Worm (Caenorhabditis elegans) whole organism, L2 larva: ENCODE measurements around the gene cdh-1.
A peak's percentile ranks its signal among the peaks of the same experiment; 100 is the strongest.

ENCODE experiments used
- C34F6.9 ChIP-seq: fragments of 150-350 bp; optimal IDR thresholded peaks from 2 replicates; lab custom pipeline; 2014; ENCODE audit warnings: missing biosample characterization, missing genetic modification characterization
- F13H6.1 ChIP-seq: sonication (generic microtip); optimal IDR thresholded peaks from 2 replicates; lab custom pipeline; 2016; ENCODE audit warnings: missing genetic modification characterization, missing compliant biosample characterization
- R02D3.7 ChIP-seq: fragments of 150-350 bp; optimal IDR thresholded peaks from 2 replicates; lab custom pipeline; 2014; ENCODE audit warnings: missing biosample characterization, missing genetic modification characterization
- Y55F3AM.14 ChIP-seq: fragments of 200-800 bp; sonication (Bioruptor generic); optimal IDR thresholded peaks from 2 replicates; lab custom pipeline; 2018; ENCODE audit warnings: mild to moderate bottlenecking, missing genetic modification characterization, missing compliant biosample characterization
- ZK546.5 ChIP-seq: sonication (generic microtip); optimal IDR thresholded peaks from 2 replicates; lab custom pipeline; 2017; ENCODE audit warnings: missing biosample characterization, missing genetic modification characterization
- alr-1 ChIP-seq: fragments of 150-350 bp; optimal IDR thresholded peaks from 2 replicates; lab custom pipeline; 2014; ENCODE audit warnings: missing biosample characterization, missing genetic modification characterization
- aly-2 ChIP-seq: fragments of 150-350 bp; optimal IDR thresholded peaks from 2 replicates; lab custom pipeline; 2014; ENCODE audit warnings: missing biosample characterization, missing genetic modification characterization
- ama-1 ChIP-seq: fragments of 150-350 bp; optimal IDR thresholded peaks from 2 replicates; lab custom pipeline; 2018; ENCODE audit warnings: inconsistent platforms
- blmp-1 ChIP-seq: sonication (generic microtip); optimal IDR thresholded peaks from 2 replicates; lab custom pipeline; 2017; ENCODE audit warnings: missing genetic modification characterization, mild to moderate bottlenecking, missing compliant biosample characterization, antibody characterized with exemption, moderate library complexity; ENCODE audit not compliant: insufficient read depth
- ceh-16 ChIP-seq: fragments of 150-350 bp; optimal IDR thresholded peaks from 2 replicates; lab custom pipeline; 2014; ENCODE audit warnings: missing biosample characterization, missing genetic modification characterization
- ceh-82 ChIP-seq: fragments of 150-350 bp; optimal IDR thresholded peaks from 2 replicates; lab custom pipeline; 2014; ENCODE audit warnings: missing biosample characterization, missing genetic modification characterization
- crh-2 ChIP-seq: sonication (generic microtip); optimal IDR thresholded peaks from 2 replicates; lab custom pipeline; 2017; ENCODE audit warnings: missing biosample characterization, missing genetic modification characterization
- dmd-4 ChIP-seq: sonication (generic microtip); optimal IDR thresholded peaks from 2 replicates; lab custom pipeline; 2017; ENCODE audit warnings: missing biosample characterization, missing genetic modification characterization
- egl-27 ChIP-seq: sonication (generic microtip); optimal IDR thresholded peaks from 3 replicates; lab custom pipeline; 2017; ENCODE audit warnings: missing biosample characterization, missing genetic modification reagents, missing genetic modification characterization
- elt-1 ChIP-seq: fragments of 150-350 bp; optimal IDR thresholded peaks from 2 replicates; lab custom pipeline; 2014; ENCODE audit warnings: missing biosample characterization, missing genetic modification characterization
- elt-3 ChIP-seq: sonication (generic microtip); optimal IDR thresholded peaks from 2 replicates; lab custom pipeline; 2017; ENCODE audit warnings: missing biosample characterization, missing genetic modification characterization
- fos-1 ChIP-seq: fragments of 150-350 bp; optimal IDR thresholded peaks from 2 replicates; lab custom pipeline; 2014; ENCODE audit warnings: missing biosample characterization, missing genetic modification characterization
- gmeb-1 ChIP-seq: fragments of 150-350 bp; optimal IDR thresholded peaks from 2 replicates; lab custom pipeline; 2014; ENCODE audit warnings: missing biosample characterization, missing genetic modification characterization
- lin-11 ChIP-seq: fragments of 150-350 bp; sonication (generic microtip); optimal IDR thresholded peaks from 2 replicates; lab custom pipeline; 2014; ENCODE audit warnings: missing biosample characterization, missing genetic modification characterization, inconsistent platforms, mixed read lengths
- lin-13 ChIP-seq: fragments of 150-350 bp; optimal IDR thresholded peaks from 2 replicates; lab custom pipeline; 2014; ENCODE audit warnings: missing biosample characterization, missing genetic modification reagents, missing genetic modification characterization
- lin-39 ChIP-seq: fragments of 150-350 bp; optimal IDR thresholded peaks from 2 replicates; lab custom pipeline; 2014; ENCODE audit warnings: missing biosample characterization, missing genetic modification reagents, missing genetic modification characterization
- lsy-2 ChIP-seq, 2 experiments: fragments of 150-350 bp in 1 of 2; sonication (generic microtip) in 1 of 2; optimal IDR thresholded peaks; 2 replicates each; lab custom pipeline; 2014 to 2017; ENCODE audit warnings: missing biosample characterization in 2 of 2, missing genetic modification characterization in 2 of 2
- mab-5 ChIP-seq: fragments of 150-350 bp; optimal IDR thresholded peaks from 2 replicates; lab custom pipeline; 2014; ENCODE audit warnings: missing biosample characterization, missing genetic modification characterization
- mbf-1 ChIP-seq: sonication (generic microtip); optimal IDR thresholded peaks from 2 replicates; lab custom pipeline; 2017; ENCODE audit warnings: missing biosample characterization, missing genetic modification characterization
- mdl-1 ChIP-seq, 2 experiments: fragments of 150-350 bp in 1 of 2; sonication (generic microtip) in 1 of 2; optimal IDR thresholded peaks; 2 replicates each; lab custom pipeline; 2017; ENCODE audit warnings: missing biosample characterization in 2 of 2, missing genetic modification characterization in 2 of 2
- nhr-10 ChIP-seq: sonication (generic microtip); optimal IDR thresholded peaks from 2 replicates; lab custom pipeline; 2017; ENCODE audit warnings: missing biosample characterization, missing genetic modification characterization
- nhr-11 ChIP-seq: fragments of 150-350 bp; optimal IDR thresholded peaks from 2 replicates; lab custom pipeline; 2014; ENCODE audit warnings: missing biosample characterization, missing genetic modification characterization
- nhr-12 ChIP-seq: fragments of 150-350 bp; optimal IDR thresholded peaks from 2 replicates; lab custom pipeline; 2014; ENCODE audit warnings: missing biosample characterization, missing genetic modification characterization
- nhr-129 ChIP-seq: fragments of 150-350 bp; optimal IDR thresholded peaks from 2 replicates; lab custom pipeline; 2014; ENCODE audit warnings: missing biosample characterization, missing genetic modification characterization
- nhr-21 ChIP-seq: fragments of 150-350 bp; optimal IDR thresholded peaks from 2 replicates; lab custom pipeline; 2014; ENCODE audit warnings: missing biosample characterization, missing genetic modification characterization
- nhr-23 ChIP-seq: fragments of 150-350 bp; optimal IDR thresholded peaks from 2 replicates; lab custom pipeline; 2014; ENCODE audit warnings: missing biosample characterization, missing genetic modification reagents, missing genetic modification characterization
- nhr-237 ChIP-seq: fragments of 150-350 bp; optimal IDR thresholded peaks from 2 replicates; lab custom pipeline; 2014; ENCODE audit warnings: missing biosample characterization, missing genetic modification characterization
- nhr-25 ChIP-seq: fragments of 150-350 bp; sonication (generic microtip); optimal IDR thresholded peaks from 3 replicates; lab custom pipeline; 2014; ENCODE audit warnings: missing biosample characterization, missing genetic modification characterization
- nhr-6 ChIP-seq: fragments of 150-350 bp; optimal IDR thresholded peaks from 2 replicates; lab custom pipeline; 2014; ENCODE audit warnings: missing biosample characterization, missing genetic modification characterization
- nhr-77 ChIP-seq: fragments of 150-350 bp; optimal IDR thresholded peaks from 2 replicates; lab custom pipeline; 2014; ENCODE audit warnings: missing biosample characterization, missing genetic modification characterization
- peb-1 ChIP-seq: fragments of 150-350 bp; optimal IDR thresholded peaks from 2 replicates; lab custom pipeline; 2014; ENCODE audit warnings: missing biosample characterization, missing genetic modification characterization
- sem-4 ChIP-seq: fragments of 150-350 bp; optimal IDR thresholded peaks from 2 replicates; lab custom pipeline; 2014; ENCODE audit warnings: missing biosample characterization, missing genetic modification reagents, missing genetic modification characterization
- skn-1 ChIP-seq: sonication (generic microtip); optimal IDR thresholded peaks from 2 replicates; lab custom pipeline; 2017; ENCODE audit warnings: missing biosample characterization, missing genetic modification characterization
- sma-3 ChIP-seq: sonication (generic microtip); optimal IDR thresholded peaks from 2 replicates; lab custom pipeline; 2016; ENCODE audit warnings: missing genetic modification reagents, missing genetic modification characterization, missing compliant biosample characterization
- sma-9 ChIP-seq, 2 experiments: fragments of 150-350 bp in 1 of 2; sonication (generic microtip) in 1 of 2; optimal IDR thresholded peaks; 2 replicates each; lab custom pipeline; 2014 to 2016; ENCODE audit warnings: missing genetic modification characterization in 2 of 2, mild to moderate bottlenecking in 1 of 2, missing biosample characterization in 1 of 2, missing compliant biosample characterization in 1 of 2, missing genetic modification reagents in 1 of 2, moderate library complexity in 1 of 2
- snpc-4 ChIP-seq: fragments of 150-350 bp; optimal IDR thresholded peaks from 2 replicates; lab custom pipeline; 2014; ENCODE audit warnings: missing biosample characterization, missing genetic modification characterization
- unc-39 ChIP-seq: fragments of 150-350 bp; optimal IDR thresholded peaks from 2 replicates; lab custom pipeline; 2014; ENCODE audit warnings: missing biosample characterization, missing genetic modification characterization
- unc-55 ChIP-seq: fragments of 150-350 bp; sonication (generic microtip); optimal IDR thresholded peaks from 3 replicates; lab custom pipeline; 2014; ENCODE audit warnings: missing biosample characterization, missing genetic modification reagents, missing genetic modification characterization
- unc-62 ChIP-seq: fragments of 150-350 bp; optimal IDR thresholded peaks from 2 replicates; lab custom pipeline; 2014; ENCODE audit warnings: missing biosample characterization, missing genetic modification reagents, missing genetic modification characterization
- zag-1 ChIP-seq: fragments of 150-350 bp; optimal IDR thresholded peaks from 2 replicates; lab custom pipeline; 2014; ENCODE audit warnings: missing biosample characterization, missing genetic modification characterization
- ztf-1 ChIP-seq: fragments of 200-800 bp; sonication (Bioruptor generic); conservative IDR thresholded peaks from 2 replicates; pipeline ENCODE4 v1.3.6; 2022; ENCODE audit warnings: missing genetic modification characterization, missing compliant biosample characterization
- ztf-11 ChIP-seq: sonication (generic microtip); optimal IDR thresholded peaks from 2 replicates; lab custom pipeline; 2017; ENCODE audit warnings: missing biosample characterization, missing genetic modification characterization
- ztf-4 ChIP-seq: fragments of 150-350 bp; optimal IDR thresholded peaks from 2 replicates; lab custom pipeline; 2014; ENCODE audit warnings: missing biosample characterization, missing genetic modification characterization

cdh-1 gene

DNA sequence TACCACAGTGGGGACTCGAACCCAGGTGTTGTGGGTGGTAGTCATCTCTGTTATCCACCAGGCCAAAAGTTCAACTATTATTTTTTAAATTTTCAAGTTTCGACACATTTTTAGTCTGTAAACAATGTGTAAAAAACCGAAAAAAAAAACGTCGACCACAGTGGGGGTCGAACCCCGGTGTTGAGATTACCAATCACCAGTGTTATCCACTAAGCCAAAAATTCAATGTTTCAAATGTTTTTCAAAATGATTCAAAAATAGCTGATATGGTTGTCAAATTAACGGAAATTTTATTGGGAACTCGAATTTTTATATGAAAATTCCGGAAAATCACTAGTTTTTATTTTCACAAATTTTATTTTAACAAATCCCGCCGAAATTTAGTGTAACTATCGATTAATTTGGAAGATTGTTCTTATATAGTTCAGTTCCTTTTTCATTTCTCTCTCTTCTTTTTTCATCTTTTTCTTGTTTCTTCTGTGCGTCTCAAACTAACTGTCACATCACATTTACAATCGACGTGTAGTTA is 37.5 kb upstream of the cdh-1 start:
- TF ChIP-seq nhr-25 (tag; lab: Kevin White, UChicago) (peak; percentile 49), blmp-1 (tag; lab: Kevin White, UChicago) (peak; percentile 74), nhr-237 (tag; lab: Kevin White, UChicago) (no peak)

DNA sequence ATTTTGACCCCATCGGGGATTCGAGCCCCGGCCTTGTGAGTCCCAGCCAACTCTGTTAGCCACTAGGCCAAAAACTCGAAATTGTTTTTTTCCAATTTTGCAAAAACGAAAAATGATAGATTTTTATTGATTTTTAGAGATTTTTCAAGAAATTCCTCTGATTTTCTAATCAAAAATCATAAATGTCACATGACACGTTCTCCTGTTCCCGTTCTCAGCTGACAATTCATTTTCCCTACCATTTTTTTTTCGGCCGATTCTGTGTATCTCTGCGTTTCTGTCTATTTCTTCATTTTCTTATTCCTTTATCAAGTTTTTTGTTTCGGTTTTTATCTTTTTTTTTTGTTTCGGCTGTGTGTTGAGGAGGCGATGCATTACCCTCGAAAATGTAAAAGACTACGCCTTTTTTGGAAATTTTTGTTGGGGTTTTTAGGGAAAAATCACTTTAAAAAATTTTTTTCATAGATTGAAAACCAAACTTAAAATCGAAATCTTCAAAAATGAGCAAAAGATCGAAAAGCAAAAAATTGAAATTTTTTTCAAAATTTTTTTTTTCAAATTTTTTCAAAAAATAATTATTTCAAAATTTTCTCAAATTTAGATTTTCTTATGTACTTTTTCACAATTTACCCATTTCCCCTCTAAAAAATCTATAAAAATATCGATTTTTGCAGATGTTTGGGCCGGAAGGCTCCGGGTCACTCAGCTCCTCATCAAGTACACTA is 36.4 kb upstream of the cdh-1 start, which contains the start of gene klf-1:
klf-1 (plus strand) TSS at position 675 of the 725 bp plus-strand sequence.
- TF ChIP-seq elt-3 (tag; lab: Kevin White, UChicago) (no peak), nhr-10 (no peak), snpc-4 (no peak), sma-3 (peak; percentile 36), lin-13 (GFP tag; lab: Kevin White, UChicago) (no peak), mdl-1 (tag; optimal IDR thresholded peaks at IDR 0.05; lab: Kevin White, UChicago) (no peak), nhr-77 (tag; lab: Kevin White, UChicago) (no peak), fos-1 (peak; percentile 19), skn-1 (tag; lab: Kevin White, UChicago) (no peak), nhr-6 (tag; lab: Kevin White, UChicago) (no peak), blmp-1 (tag; lab: Kevin White, UChicago) (peak; percentile 32), ztf-4 (tag; lab: Kevin White, UChicago) (no peak), C34F6.9 (tag; lab: Kevin White, UChicago) (no peak), mbf-1 (tag; lab: Kevin White, UChicago) (no peak), nhr-25 (tag; lab: Kevin White, UChicago) (peak; percentile 59), nhr-21 (tag; lab: Kevin White, UChicago) (peak; percentile 14), F13H6.1 (tag; lab: Kevin White, UChicago) (peak; percentile 9), nhr-129 (tag; lab: Kevin White, UChicago) (no peak), Y55F3AM.14 (no peak), sma-9 (GFP tag; optimal IDR thresholded peaks at IDR 0.05; lab: Kevin White, UChicago) (peak; percentile 42), sma-9 (tag; optimal IDR thresholded peaks at IDR 0.05; lab: Kevin White, UChicago) (no peak), ceh-82 (no peak), nhr-237 (tag; lab: Kevin White, UChicago) (no peak), lsy-2 (tag; optimal IDR thresholded peaks at IDR 0.05; lab: Kevin White, UChicago) (peak in 1 of 2 experiments; percentile 18), lin-11 (tag; lab: Kevin White, UChicago) (no peak), ztf-11 (tag; lab: Kevin White, UChicago) (no peak), elt-1 (tag; lab: Kevin White, UChicago) (no peak), unc-39 (tag; lab: Kevin White, UChicago) (no peak), nhr-23 (tag; lab: Kevin White, UChicago) (no peak), alr-1 (tag; lab: Kevin White, UChicago) (no peak), sem-4 (no peak), zag-1 (tag; lab: Kevin White, UChicago) (no peak), unc-55 (GFP tag; lab: Kevin White, UChicago) (no peak), mab-5 (tag; lab: Kevin White, UChicago) (no peak), R02D3.7 (tag; lab: Kevin White, UChicago) (no peak), peb-1 (tag; lab: Kevin White, UChicago) (no peak), nhr-11 (tag; lab: Kevin White, UChicago) (no peak), crh-2 (peak; percentile 61), aly-2 (tag; lab: Kevin White, UChicago) (no peak), nhr-12 (no peak), ztf-1 (GFP tag; lab: Robert Waterston, UW) (no peak), ceh-16 (no peak), lin-39 (tag; lab: Kevin White, UChicago) (no peak), egl-27 (no peak), ZK546.5 (tag; lab: Kevin White, UChicago) (no peak), gmeb-1 (peak; percentile 3), dmd-4 (tag; lab: Kevin White, UChicago) (no peak), ama-1 (lab: Kevin White, UChicago) (no peak), unc-62 (no peak)
